Worm (Caenorhabditis elegans) whole organism, L4 larva: ENCODE measurements around the gene F45E12.5.

Source experiments
- ZK337.2 ChIP-seq: fragments of 200-800 bp; sonication (Bioruptor generic); IDR thresholded peaks from 2 replicates; pipeline ENCODE4 v1.3.6; 2022; ENCODE audit warnings: missing genetic modification reagents, missing genetic modification characterization, missing compliant biosample characterization
- ceh-44 ChIP-seq: fragments of 200-800 bp; sonication (Bioruptor generic); IDR thresholded peaks from 2 replicates; pipeline ENCODE4 v1.3.6; 2022; ENCODE audit warnings: missing genetic modification reagents, missing genetic modification characterization, missing compliant biosample characterization
- daf-16 ChIP-seq, 3 experiments: sonication (generic microtip); optimal IDR thresholded peaks; 2 replicates each; lab custom pipeline; 2016 to 2017; ENCODE audit warnings: missing genetic modification characterization in 3 of 3, missing genetic modification reagents in 3 of 3, mild to moderate bottlenecking in 2 of 3, missing compliant biosample characterization in 2 of 3, missing biosample characterization in 1 of 3, moderate library complexity in 1 of 3
- fkh-10 ChIP-seq: fragments of 150-350 bp; optimal IDR thresholded peaks from 2 replicates; lab custom pipeline; 2014; ENCODE audit warnings: missing biosample characterization, missing genetic modification reagents, missing genetic modification characterization
- fos-1 ChIP-seq: fragments of 150-350 bp; optimal IDR thresholded peaks from 2 replicates; lab custom pipeline; 2014; ENCODE audit warnings: missing biosample characterization, missing genetic modification characterization
- hlh-30 ChIP-seq: sonication (generic microtip); optimal IDR thresholded peaks from 2 replicates; lab custom pipeline; 2017; ENCODE audit warnings: antibody characterized with exemption, mild to moderate bottlenecking, missing genetic modification characterization, missing compliant biosample characterization; ENCODE audit not compliant: insufficient read depth
- lin-13 ChIP-seq: fragments of 150-350 bp; optimal IDR thresholded peaks from 2 replicates; lab custom pipeline; 2014; ENCODE audit warnings: missing biosample characterization, missing genetic modification reagents, missing genetic modification characterization
- lin-29 ChIP-seq: fragments of 200-800 bp; sonication (Bioruptor generic); IDR thresholded peaks from 2 replicates; pipeline ENCODE4 v1.3.6; 2022; ENCODE audit warnings: missing genetic modification reagents, missing genetic modification characterization, missing compliant biosample characterization
- nhr-6 ChIP-seq: fragments of 150-350 bp; optimal IDR thresholded peaks from 2 replicates; lab custom pipeline; 2014; ENCODE audit warnings: missing biosample characterization, missing genetic modification characterization
- snpc-4 ChIP-seq: fragments of 150-350 bp; optimal IDR thresholded peaks from 2 replicates; lab custom pipeline; 2014; ENCODE audit warnings: missing biosample characterization, missing genetic modification characterization
- unc-130 ChIP-seq: sonication (generic microtip); optimal IDR thresholded peaks from 2 replicates; lab custom pipeline; 2016; ENCODE audit warnings: missing genetic modification reagents, missing genetic modification characterization, missing compliant biosample characterization
- unc-62 ChIP-seq, 3 experiments: fragments of 150-350 bp in 1 of 3; sonication (generic microtip); optimal IDR thresholded peaks in 2 of 3; peaks in 1 of 3; 1 replicate in 1 of 3; 2 replicates in 2 of 3; lab custom pipeline; 2014 to 2017; ENCODE audit warnings: missing biosample characterization in 3 of 3, missing genetic modification characterization in 3 of 3, missing genetic modification reagents in 3 of 3, missing genotype in 1 of 3

DNA sequence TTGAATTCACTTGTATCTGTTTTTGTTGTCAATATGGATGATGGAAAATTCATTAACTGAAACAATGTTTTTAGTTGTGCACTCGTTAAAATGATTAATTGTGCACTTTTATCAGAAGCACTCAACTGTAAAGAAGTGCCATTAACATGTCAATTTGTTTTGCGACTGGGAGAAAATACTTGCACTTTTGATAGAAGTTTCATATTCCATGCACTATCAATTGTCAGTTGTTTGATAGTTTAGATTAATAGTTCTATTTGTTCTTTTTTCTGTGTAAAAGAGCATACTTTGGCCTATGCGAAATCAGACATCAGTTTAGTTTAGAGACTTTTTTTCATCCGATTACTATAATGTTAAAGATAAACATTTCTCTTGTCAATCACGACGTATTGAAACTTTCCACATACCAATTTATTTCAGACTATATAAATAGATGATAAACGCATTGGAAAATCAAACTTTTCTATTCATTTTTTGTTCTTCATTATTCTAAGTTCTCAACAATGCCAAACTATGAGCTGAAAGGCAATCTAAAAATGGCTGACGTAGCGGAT, 19.9 kb downstream of the F45E12.5 start, which contains the start of gene C30G12.2:
- TF ChIP-seq lin-29 (GFP tag; lab: Robert Waterston, UW) (no peak), ZK337.2 (GFP tag; lab: Robert Waterston, UW) (no peak), snpc-4 (tag; lab: Kevin White, UChicago) (no peak), unc-130 (no peak), hlh-30 (tag; lab: Kevin White, UChicago) (no peak), lin-13 (GFP tag; lab: Kevin White, UChicago) (no peak), daf-16 (GFP tag; optimal IDR thresholded peaks at IDR 0.05; lab: Kevin White, UChicago) (peak in 1 of 2 experiments; percentile 92), daf-16 (tag; optimal IDR thresholded peaks at IDR 0.05; lab: Kevin White, UChicago) (peak; percentile 90), fkh-10 (GFP tag; lab: Kevin White, UChicago) (no peak), fos-1 (no peak), nhr-6 (tag; lab: Kevin White, UChicago) (no peak), ceh-44 (GFP tag; lab: Robert Waterston, UW) (no peak), unc-62 (GFP tag; optimal IDR thresholded peaks at IDR 0.05 in 1 of 2; lab: Kevin White, UChicago) (peak in 1 of 2 experiments; percentile 75), unc-62 (tag; optimal IDR thresholded peaks at IDR 0.05; lab: Kevin White, UChicago) (no peak)
